Fruit fly (Drosophila melanogaster): Measurements from ENCODE around the gene CG13728.
A peak's percentile ranks its signal among the peaks of the same experiment; 100 is the strongest.

CG13728 gene

dm6 chr3L:17428779-17429178 is 46.3 kb upstream of the CG13728 start, which contains the start of gene Gorab:
Gene Gorab, minus strand, starts transcription at chr3L:17428836.
- TF ChIP-seq h (GFP tag; optimal IDR thresholded peaks at IDR 0.05), result peak; percentile 92
- no peak for TF ChIP-seq tai (GFP tag; optimal IDR thresholded peaks at IDR 0.05)
- TF ChIP-seq OdsH (GFP tag; optimal IDR thresholded peaks at IDR 0.05), result peak; percentile 84
- no peak for TF ChIP-seq Dfd (GFP tag; optimal IDR thresholded peaks at IDR 0.05)
- no peak for TF ChIP-seq CrebA (GFP tag; optimal IDR thresholded peaks at IDR 0.05; ENCODE audit: borderline replicate concordance)
- peak; percentile 70 for TF ChIP-seq woc (GFP tag; optimal IDR thresholded peaks at IDR 0.05)
- TF ChIP-seq sv (GFP tag; optimal IDR thresholded peaks at IDR 0.05), result peak; percentile 87
- peak; percentile 56 for TF ChIP-seq Jra (GFP tag; optimal IDR thresholded peaks at IDR 0.05)
- TF ChIP-seq Hr83 (GFP tag; optimal IDR thresholded peaks at IDR 0.05; ENCODE audit: poor library complexity, severe bottlenecking), result peak; percentile 74
- TF ChIP-seq lola (GFP tag; optimal IDR thresholded peaks at IDR 0.05), result no peak
- peak; percentile 87 for TF ChIP-seq ey (GFP tag; optimal IDR thresholded peaks at IDR 0.05)
- peak; percentile 77 for TF ChIP-seq sage (GFP tag; optimal IDR thresholded peaks at IDR 0.05)
- peak; percentile 67 for TF ChIP-seq GATAd (GFP tag; optimal IDR thresholded peaks at IDR 0.05)
- peak; percentile 75 for TF ChIP-seq CG32264 (GFP tag; optimal IDR thresholded peaks at IDR 0.05)
- peak; percentile 72 for TF ChIP-seq Sp1 (GFP tag; optimal IDR thresholded peaks at IDR 0.05)
- TF ChIP-seq fru (GFP tag; optimal IDR thresholded peaks at IDR 0.05), result peak; percentile 80
- TF ChIP-seq N (GFP tag; optimal IDR thresholded peaks at IDR 0.05), result no peak
- peak; percentile 67 for TF ChIP-seq CG9705 (GFP tag; optimal IDR thresholded peaks at IDR 0.05)
- TF ChIP-seq Mio (GFP tag; optimal IDR thresholded peaks at IDR 0.05), result peak; percentile 2
- no peak for TF ChIP-seq Myc (optimal IDR thresholded peaks at IDR 0.05)
- TF ChIP-seq rgr (GFP tag; optimal IDR thresholded peaks at IDR 0.05), result peak; percentile 89
- peak; percentile 74 for TF ChIP-seq brk (GFP tag; optimal IDR thresholded peaks at IDR 0.05)
- TF ChIP-seq jim (GFP tag; optimal IDR thresholded peaks at IDR 0.05), result peak; percentile 50
- no peak for TF ChIP-seq Dif (GFP tag; optimal IDR thresholded peaks at IDR 0.05; ENCODE audit: partially characterized antibody)
- TF ChIP-seq Hr78 (GFP tag; optimal IDR thresholded peaks at IDR 0.05), result no peak
- TF ChIP-seq Vsx2 (GFP tag; optimal IDR thresholded peaks at IDR 0.05; ENCODE audit: partially characterized antibody), result no peak
- peak in 1 of 2 experiments; percentile 87 for TF ChIP-seq foxo (GFP tag; optimal IDR thresholded peaks at IDR 0.05)
- TF ChIP-seq dl (GFP tag; optimal IDR thresholded peaks at IDR 0.05; ENCODE audit: insufficient read depth in 1 of 2, partially characterized antibody in 2 of 2), result no peak
- TF ChIP-seq HLH106 (tag; optimal IDR thresholded peaks at IDR 0.05), result peak; percentile 92
- peak; percentile 74 for TF ChIP-seq br (GFP tag; optimal IDR thresholded peaks at IDR 0.05)
- TF ChIP-seq Abd-B (GFP tag; optimal IDR thresholded peaks at IDR 0.05), result no peak
- peak; percentile 78 for TF ChIP-seq psq (GFP tag; optimal IDR thresholded peaks at IDR 0.05)
- peak; percentile 70 for TF ChIP-seq dsf (GFP tag; optimal IDR thresholded peaks at IDR 0.05; ENCODE audit: borderline replicate concordance)
- peak; percentile 87 for TF ChIP-seq dmrt93B (GFP tag; optimal IDR thresholded peaks at IDR 0.05)
- no peak for TF ChIP-seq pan (optimal IDR thresholded peaks at IDR 0.05)
- TF ChIP-seq usp (GFP tag; optimal IDR thresholded peaks at IDR 0.05), result no peak
- TF ChIP-seq Hnf4 (GFP tag; optimal IDR thresholded peaks at IDR 0.05), result peak; percentile 88
- TF ChIP-seq Rel (GFP tag; optimal IDR thresholded peaks at IDR 0.05), result no peak
- peak; percentile 59 for TF ChIP-seq Rel (tag; optimal IDR thresholded peaks at IDR 0.05)

dm6 chr3L:17427013-17427412 is 44.5 kb upstream of the CG13728 start, which contains the start of gene Polr3G:
Gene Polr3G, minus strand, starts transcription at chr3L:17427130.
- TF ChIP-seq h (GFP tag; optimal IDR thresholded peaks at IDR 0.05) (peak; percentile 22), tai (GFP tag; optimal IDR thresholded peaks at IDR 0.05) (no peak), Jra (GFP tag; optimal IDR thresholded peaks at IDR 0.05) (no peak), brk (GFP tag; optimal IDR thresholded peaks at IDR 0.05) (peak; percentile 54), CG9705 (GFP tag; optimal IDR thresholded peaks at IDR 0.05) (no peak), Abd-B (GFP tag; optimal IDR thresholded peaks at IDR 0.05) (no peak), jim (GFP tag; optimal IDR thresholded peaks at IDR 0.05) (no peak), sage (GFP tag; optimal IDR thresholded peaks at IDR 0.05) (no peak), rgr (GFP tag; optimal IDR thresholded peaks at IDR 0.05) (no peak), usp (GFP tag; optimal IDR thresholded peaks at IDR 0.05) (no peak), psq (GFP tag; optimal IDR thresholded peaks at IDR 0.05) (no peak), lola (GFP tag; optimal IDR thresholded peaks at IDR 0.05) (no peak), CrebA (GFP tag; optimal IDR thresholded peaks at IDR 0.05; ENCODE audit: borderline replicate concordance) (no peak), dl (GFP tag; optimal IDR thresholded peaks at IDR 0.05; ENCODE audit: insufficient read depth in 1 of 2, partially characterized antibody in 2 of 2) (no peak), Hr83 (GFP tag; optimal IDR thresholded peaks at IDR 0.05; ENCODE audit: poor library complexity, severe bottlenecking) (no peak), Vsx2 (GFP tag; optimal IDR thresholded peaks at IDR 0.05; ENCODE audit: partially characterized antibody) (no peak), Dif (GFP tag; optimal IDR thresholded peaks at IDR 0.05; ENCODE audit: partially characterized antibody) (no peak), pan (optimal IDR thresholded peaks at IDR 0.05) (no peak), sv (GFP tag; optimal IDR thresholded peaks at IDR 0.05) (peak; percentile 41), woc (GFP tag; optimal IDR thresholded peaks at IDR 0.05) (peak; percentile 68), HLH106 (tag; optimal IDR thresholded peaks at IDR 0.05) (no peak), foxo (GFP tag; optimal IDR thresholded peaks at IDR 0.05) (peak in 1 of 2 experiments; percentile 26), Rel (GFP tag; optimal IDR thresholded peaks at IDR 0.05) (no peak), Rel (tag; optimal IDR thresholded peaks at IDR 0.05) (no peak), CG32264 (GFP tag; optimal IDR thresholded peaks at IDR 0.05) (no peak), dmrt93B (GFP tag; optimal IDR thresholded peaks at IDR 0.05) (no peak), N (GFP tag; optimal IDR thresholded peaks at IDR 0.05) (no peak), dsf (GFP tag; optimal IDR thresholded peaks at IDR 0.05; ENCODE audit: borderline replicate concordance) (no peak), Hnf4 (GFP tag; optimal IDR thresholded peaks at IDR 0.05) (peak; percentile 27), GATAd (GFP tag; optimal IDR thresholded peaks at IDR 0.05) (no peak), Myc (optimal IDR thresholded peaks at IDR 0.05) (no peak), Sp1 (GFP tag; optimal IDR thresholded peaks at IDR 0.05) (no peak), ey (GFP tag; optimal IDR thresholded peaks at IDR 0.05) (peak; percentile 8), Dfd (GFP tag; optimal IDR thresholded peaks at IDR 0.05) (no peak), br (GFP tag; optimal IDR thresholded peaks at IDR 0.05) (no peak)

Data from whole organism, wandering third instar larva.